Worm (Caenorhabditis elegans) whole organism, late embryonic: Measurements from ENCODE around the gene T07H3.7.

Source experiments
- F13H6.1 ChIP-seq: sonication (generic microtip); optimal IDR thresholded peaks from 2 replicates; lab custom pipeline; 2016; ENCODE audit warnings: missing genetic modification characterization, missing compliant biosample characterization
- K02D7.2 ChIP-seq: sonication (generic microtip); optimal IDR thresholded peaks from 2 replicates; lab custom pipeline; 2017; ENCODE audit warnings: mild to moderate bottlenecking, missing genetic modification characterization, missing compliant biosample characterization
- T23F11.4 ChIP-seq: fragments of 200-800 bp; sonication (Bioruptor generic); optimal IDR thresholded peaks from 2 replicates; lab custom pipeline; 2018; ENCODE audit warnings: mild to moderate bottlenecking, missing genetic modification characterization, missing compliant biosample characterization
- Y22D7AL.16 ChIP-seq: sonication (generic microtip); optimal IDR thresholded peaks from 2 replicates; lab custom pipeline; 2016; ENCODE audit warnings: missing genetic modification characterization, missing compliant biosample characterization
- ahr-1 ChIP-seq: sonication (generic microtip); optimal IDR thresholded peaks from 2 replicates; lab custom pipeline; 2016; ENCODE audit warnings: missing genetic modification characterization, missing compliant biosample characterization
- ceh-14 ChIP-seq: sonication (generic microtip); optimal IDR thresholded peaks from 2 replicates; lab custom pipeline; 2016; ENCODE audit warnings: missing genotype, missing genetic modification characterization, missing compliant biosample characterization
- ceh-2 ChIP-seq: sonication (generic microtip); optimal IDR thresholded peaks from 2 replicates; lab custom pipeline; 2016; ENCODE audit warnings: missing genotype, missing genetic modification characterization, missing compliant biosample characterization
- ceh-22 ChIP-seq: sonication (generic microtip); optimal IDR thresholded peaks from 2 replicates; lab custom pipeline; 2017; ENCODE audit warnings: missing biosample characterization, missing genetic modification characterization
- ceh-24 ChIP-seq: sonication (generic microtip); optimal IDR thresholded peaks from 2 replicates; lab custom pipeline; 2016; ENCODE audit warnings: mild to moderate bottlenecking, missing genetic modification characterization, missing compliant biosample characterization
- ceh-30 ChIP-seq: fragments of 150-350 bp; optimal IDR thresholded peaks from 2 replicates; lab custom pipeline; 2014; ENCODE audit warnings: missing biosample characterization, missing genetic modification characterization
- ceh-34 ChIP-seq: sonication (generic microtip); optimal IDR thresholded peaks from 2 replicates; lab custom pipeline; 2016; ENCODE audit warnings: mild to moderate bottlenecking, missing genetic modification characterization, missing compliant biosample characterization
- ceh-6 ChIP-seq: fragments of 200-800 bp; sonication (Bioruptor generic); optimal IDR thresholded peaks from 2 replicates; lab custom pipeline; 2018; ENCODE audit warnings: mild to moderate bottlenecking, missing genetic modification characterization, missing compliant biosample characterization
- dve-1 ChIP-seq: sonication (generic microtip); optimal IDR thresholded peaks from 2 replicates; lab custom pipeline; 2017; ENCODE audit warnings: antibody characterized with exemption, mild to moderate bottlenecking, missing genetic modification characterization, missing compliant biosample characterization
- elt-2 ChIP-seq: sonication (generic microtip); optimal IDR thresholded peaks from 2 replicates; lab custom pipeline; 2016; ENCODE audit warnings: missing genetic modification reagents, missing genetic modification characterization, missing compliant biosample characterization
- eyg-1 ChIP-seq: sonication (generic microtip); optimal IDR thresholded peaks from 2 replicates; lab custom pipeline; 2016; ENCODE audit warnings: missing genotype, missing genetic modification characterization, missing compliant biosample characterization
- fkh-10 ChIP-seq: fragments of 150-350 bp; optimal IDR thresholded peaks from 2 replicates; lab custom pipeline; 2014; ENCODE audit warnings: missing biosample characterization, missing genetic modification reagents, missing genetic modification characterization
- hlh-13 ChIP-seq: fragments of 200-800 bp; sonication (Bioruptor generic); optimal IDR thresholded peaks from 2 replicates; lab custom pipeline; 2018; ENCODE audit warnings: mild to moderate bottlenecking, missing genetic modification characterization, missing compliant biosample characterization
- hlh-15 ChIP-seq: sonication (generic microtip); optimal IDR thresholded peaks from 2 replicates; lab custom pipeline; 2016; ENCODE audit warnings: missing genetic modification characterization, missing compliant biosample characterization
- hlh-30 ChIP-seq: sonication (generic microtip); optimal IDR thresholded peaks from 2 replicates; lab custom pipeline; 2017; ENCODE audit warnings: antibody characterized with exemption, missing genetic modification characterization, missing compliant biosample characterization; ENCODE audit not compliant: insufficient read depth
- hlh-6 ChIP-seq: sonication (generic microtip); optimal IDR thresholded peaks from 2 replicates; lab custom pipeline; 2016; ENCODE audit warnings: missing genotype, missing genetic modification characterization, missing compliant biosample characterization
- hlh-8 ChIP-seq: sonication (generic microtip); optimal IDR thresholded peaks from 2 replicates; lab custom pipeline; 2016; ENCODE audit warnings: missing genotype, missing genetic modification characterization, missing compliant biosample characterization
- madf-2 ChIP-seq: sonication (generic microtip); optimal IDR thresholded peaks from 2 replicates; lab custom pipeline; 2017; ENCODE audit warnings: missing genetic modification characterization, missing compliant biosample characterization
- mec-3 ChIP-seq: sonication (generic microtip); optimal IDR thresholded peaks from 2 replicates; lab custom pipeline; 2016; ENCODE audit warnings: borderline replicate concordance, missing genetic modification characterization, missing compliant biosample characterization
- nfya-1 ChIP-seq: sonication (generic microtip); optimal IDR thresholded peaks from 2 replicates; lab custom pipeline; 2017; ENCODE audit warnings: missing genetic modification characterization, mild to moderate bottlenecking, missing compliant biosample characterization, antibody characterized with exemption, moderate library complexity
- npax-4 ChIP-seq: sonication (generic microtip); optimal IDR thresholded peaks from 2 replicates; lab custom pipeline; 2016; ENCODE audit warnings: missing genetic modification characterization, missing compliant biosample characterization
- odd-2 ChIP-seq: sonication (generic microtip); optimal IDR thresholded peaks from 2 replicates; lab custom pipeline; 2017; ENCODE audit warnings: antibody characterized with exemption, mild to moderate bottlenecking, missing genetic modification characterization, missing compliant biosample characterization
- pat-9 ChIP-seq: fragments of 200-800 bp; sonication (Bioruptor generic); optimal IDR thresholded peaks from 2 replicates; lab custom pipeline; 2018; ENCODE audit warnings: mild to moderate bottlenecking, missing genetic modification characterization, moderate library complexity, missing compliant biosample characterization
- pha-2 ChIP-seq: sonication (generic microtip); optimal IDR thresholded peaks from 2 replicates; lab custom pipeline; 2017; ENCODE audit warnings: mild to moderate bottlenecking, missing genetic modification characterization, missing compliant biosample characterization
- pha-4 ChIP-seq: fragments of 150-350 bp; optimal IDR thresholded peaks from 2 replicates; lab custom pipeline; 2018; ENCODE audit warnings: missing biosample characterization, missing genetic modification reagents, missing genetic modification characterization
- pros-1 ChIP-seq: fragments of 150-350 bp; optimal IDR thresholded peaks from 2 replicates; lab custom pipeline; 2014; ENCODE audit warnings: missing biosample characterization, missing genetic modification reagents, missing genetic modification characterization
- rnt-1 ChIP-seq: sonication (generic microtip); optimal IDR thresholded peaks from 2 replicates; lab custom pipeline; 2016; ENCODE audit warnings: missing genetic modification characterization, missing compliant biosample characterization
- sox-4 ChIP-seq: sonication (generic microtip); optimal IDR thresholded peaks from 2 replicates; lab custom pipeline; 2017; ENCODE audit warnings: mild to moderate bottlenecking, missing genetic modification characterization, inconsistent platforms, missing compliant biosample characterization
- tbx-2 ChIP-seq: sonication (generic microtip); optimal IDR thresholded peaks from 2 replicates; lab custom pipeline; 2016; ENCODE audit warnings: missing genetic modification characterization, missing compliant biosample characterization

T07H3.7 gene

ce11 chrII:1613972-1614371 lies 24.2 kb upstream of the T07H3.7 start, which contains the start of gene fbxa-164:
Gene fbxa-164, minus strand, starts transcription at chrII:1614072.
- TF ChIP-seq madf-2 (tag; lab: Kevin White, UChicago) (no peak), odd-2 (no peak), hlh-6 (tag; lab: Kevin White, UChicago) (no peak), ceh-6 (GFP tag; lab: Kevin White, UChicago) (no peak)

DNA sequence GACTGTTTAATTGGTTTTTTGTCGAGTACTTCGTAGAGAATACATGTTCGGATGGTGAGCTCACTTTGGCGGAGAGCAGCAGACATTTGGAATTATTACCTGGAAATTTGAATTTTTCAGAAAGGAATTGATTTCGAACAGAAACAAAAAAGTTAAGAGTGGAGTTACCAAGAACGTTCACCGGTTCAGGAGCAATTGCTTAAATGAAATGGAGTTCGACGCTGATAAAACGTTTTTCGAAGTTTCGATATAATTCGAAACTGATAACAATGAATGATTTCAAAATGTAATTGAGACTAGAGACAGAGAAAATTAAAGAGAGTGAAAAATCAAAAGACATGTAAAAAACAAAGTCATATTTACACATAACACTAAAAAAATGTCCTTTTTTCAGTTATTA lies 20.9 kb upstream of the T07H3.7 start, which contains the start of gene fbxa-163:
Gene fbxa-163, minus strand, starts transcription at position 101 of the 400 bp plus-strand sequence.
- TF ChIP-seq eyg-1 (tag; lab: Kevin White, UChicago): no peak
- TF ChIP-seq F13H6.1 (tag; lab: Kevin White, UChicago): no peak
- TF ChIP-seq nfya-1 (tag; lab: Kevin White, UChicago): no peak
- TF ChIP-seq elt-2: no peak
- TF ChIP-seq mec-3 (tag; lab: Kevin White, UChicago): no peak
- TF ChIP-seq Y22D7AL.16 (tag; lab: Kevin White, UChicago): no peak
- TF ChIP-seq tbx-2 (tag; lab: Kevin White, UChicago): no peak
- TF ChIP-seq pros-1 (tag; lab: Kevin White, UChicago): no peak
- TF ChIP-seq sox-4 (tag; lab: Kevin White, UChicago): no peak

DNA sequence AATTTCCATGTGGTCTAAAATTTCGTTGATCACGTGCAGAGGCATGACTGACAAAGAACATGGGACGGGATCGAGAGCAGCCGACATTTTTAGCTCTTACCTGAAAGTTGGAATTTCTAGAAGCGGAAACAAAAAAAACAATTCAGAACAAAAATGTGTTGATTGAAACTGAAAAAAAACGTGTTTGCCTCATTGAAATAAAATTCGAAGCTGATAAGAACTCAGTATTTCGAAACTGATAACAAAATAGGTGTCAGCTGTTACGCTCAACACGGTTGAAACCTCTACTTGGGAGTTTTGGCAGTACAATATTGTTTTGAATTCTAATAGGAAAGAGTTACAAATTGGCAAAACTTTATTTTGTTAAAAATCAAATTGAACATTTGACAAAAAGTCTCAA lies 19.2 kb upstream of the T07H3.7 start:
- TF ChIP-seq hlh-13: no peak
- TF ChIP-seq K02D7.2 (tag; lab: Kevin White, UChicago): no peak
- TF ChIP-seq fkh-10: no peak
- TF ChIP-seq tbx-2 (tag; lab: Kevin White, UChicago): no peak
- TF ChIP-seq hlh-6 (tag; lab: Kevin White, UChicago): no peak
- TF ChIP-seq ceh-14 (tag; lab: Kevin White, UChicago): no peak
- no peak for TF ChIP-seq pha-2 (tag; lab: Kevin White, UChicago)
- no peak for TF ChIP-seq ceh-30 (tag; lab: Kevin White, UChicago)
- TF ChIP-seq ceh-2 (tag; lab: Kevin White, UChicago): no peak
- no peak for TF ChIP-seq pha-4 (tag; lab: Kevin White, UChicago)
- TF ChIP-seq F13H6.1 (tag; lab: Kevin White, UChicago): no peak
- no peak for TF ChIP-seq dve-1 (tag; lab: Kevin White, UChicago)
- no peak for TF ChIP-seq hlh-15 (tag; lab: Kevin White, UChicago)
- TF ChIP-seq hlh-30: no peak
- TF ChIP-seq ahr-1: no peak
- TF ChIP-seq pros-1 (tag; lab: Kevin White, UChicago): no peak
- TF ChIP-seq npax-4 (tag; lab: Kevin White, UChicago): no peak

DNA sequence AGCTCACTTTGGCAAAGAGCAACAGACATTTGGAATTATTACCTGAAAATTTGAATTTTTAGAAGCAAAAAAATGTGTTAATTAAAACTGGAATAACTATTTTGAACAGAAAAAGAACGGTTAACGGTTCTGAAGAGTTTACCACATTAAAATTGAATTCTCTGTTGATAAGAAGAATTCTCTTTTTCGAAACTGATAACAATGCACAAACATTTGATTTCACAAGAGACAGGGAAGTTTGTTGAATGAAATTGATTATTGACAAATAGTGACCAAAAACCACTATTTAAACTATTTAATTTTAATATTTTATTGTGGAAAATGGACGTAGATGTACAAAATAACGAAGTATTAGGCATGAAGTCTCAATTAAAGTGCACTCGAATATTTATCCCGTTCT lies 17.8 kb upstream of the T07H3.7 start:
- no peak for TF ChIP-seq ceh-24
- no peak for TF ChIP-seq rnt-1
- TF ChIP-seq pat-9 (tag; lab: Kevin White, UChicago): no peak
- TF ChIP-seq hlh-8 (tag; lab: Kevin White, UChicago): no peak
- TF ChIP-seq ceh-34 (tag; lab: Kevin White, UChicago): no peak
- TF ChIP-seq eyg-1 (tag; lab: Kevin White, UChicago): no peak

- TF ChIP-seq T23F11.4 (GFP tag; lab: Kevin White, UChicago) (no peak), ceh-2 (tag; lab: Kevin White, UChicago) (no peak), ceh-22 (tag; lab: Kevin White, UChicago) (no peak), mec-3 (tag; lab: Kevin White, UChicago) (no peak), ceh-14 (tag; lab: Kevin White, UChicago) (no peak), ahr-1 (no peak), ceh-34 (tag; lab: Kevin White, UChicago) (no peak)
Observed at ce11 chrII:1606079-1606478, 16.3 kb upstream of the T07H3.7 start, which contains the start of gene bath-33. Gene bath-33, minus strand, starts transcription at chrII:1606179.
